Fruit fly (Drosophila melanogaster): Measurements from ENCODE around the gene SdicC.

DNA sequence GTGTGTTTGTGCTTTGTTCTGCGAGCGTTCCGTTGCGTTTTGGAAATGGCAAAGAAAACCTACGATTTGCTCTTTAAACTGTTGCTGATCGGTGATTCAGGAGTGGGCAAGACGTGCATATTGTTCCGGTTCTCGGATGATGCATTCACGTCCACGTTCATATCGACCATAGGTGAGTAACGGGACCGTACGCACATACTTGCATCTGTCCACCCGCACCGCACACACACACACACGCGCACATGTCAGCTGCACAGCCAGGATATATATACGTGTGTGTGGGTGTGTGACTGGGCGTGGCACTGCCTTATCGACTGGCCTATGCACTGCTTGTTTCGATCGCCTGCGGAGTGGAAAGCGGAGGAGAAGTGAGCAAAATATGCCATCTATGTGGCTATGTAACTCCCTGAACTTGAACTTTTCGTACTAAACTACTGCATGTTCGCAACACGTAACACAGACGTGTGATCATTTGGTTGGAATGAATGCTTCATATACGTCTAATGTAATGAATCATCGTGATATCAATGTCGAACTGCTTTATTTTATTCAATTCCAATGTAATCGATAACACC is 34.6 kb upstream of the SdicC start:
- no peak for TF ChIP-seq h (optimal IDR thresholded peaks at IDR 0.05)
- TF ChIP-seq Sin3A (optimal IDR thresholded peaks at IDR 0.05) = no peak
- no peak for TF ChIP-seq Myc (optimal IDR thresholded peaks at IDR 0.05)

All from Kc167 (cell line).